Fruit fly (Drosophila melanogaster) whole organism, embryonic: Measurements from ENCODE around the gene sob.
A peak's percentile ranks its signal among the peaks of the same experiment; 100 is the strongest.

Experiments
- Adf1 ChIP-seq: fragments of 200-800 bp; sonication (Bioruptor generic); IDR thresholded peaks from 2 replicates; pipeline ENCODE4 v1.3.6; 2022; ENCODE audit warnings: missing biosample characterization, missing genetic modification characterization
- Atf3 ChIP-seq: fragments of 200-800 bp; sonication (Bioruptor generic); optimal IDR thresholded peaks from 3 replicates; lab custom pipeline; 2016; ENCODE audit warnings: missing biosample characterization, missing genetic modification characterization
- BEAF-32 ChIP-seq: fragments of 200-800 bp; sonication (Bioruptor generic); optimal IDR thresholded peaks from 3 replicates; lab custom pipeline; 2017; ENCODE audit warnings: missing biosample characterization, missing genetic modification characterization, mild to moderate bottlenecking, moderate library complexity, missing genetic modification reagents
- Bdp1 ChIP-seq: fragments of 200-800 bp; sonication (Bioruptor generic); optimal IDR thresholded peaks from 3 replicates; lab custom pipeline; 2016; ENCODE audit warnings: missing biosample characterization, missing genetic modification characterization
- C15 ChIP-seq: fragments of 200-800 bp; sonication (Bioruptor generic); IDR thresholded peaks from 3 replicates; pipeline ENCODE4 v1.3.6; 2022; ENCODE audit warnings: missing biosample characterization, missing genetic modification characterization
- CG10366 ChIP-seq: fragments of 200-800 bp; sonication (Bioruptor generic); IDR thresholded peaks from 2 replicates; pipeline ENCODE4 v1.3.6; 2022; ENCODE audit warnings: missing biosample characterization, missing genetic modification characterization
- CG10654 ChIP-seq: fragments of 200-800 bp; sonication (Bioruptor generic); optimal IDR thresholded peaks from 2 replicates; lab custom pipeline; 2016; ENCODE audit warnings: missing biosample characterization, missing genetic modification characterization
- CG12299 ChIP-seq: fragments of 200-800 bp; sonication (Bioruptor generic); optimal IDR thresholded peaks from 2 replicates; lab custom pipeline; 2018; ENCODE audit warnings: missing biosample characterization, mild to moderate bottlenecking, missing genetic modification characterization
- CG13287 ChIP-seq: fragments of 200-800 bp; sonication (Bioruptor generic); IDR thresholded peaks from 2 replicates; pipeline ENCODE4 v1.3.6; 2022; ENCODE audit warnings: missing biosample characterization, missing genetic modification characterization; ENCODE audit not compliant: partially characterized antibody
- CG14050 ChIP-seq: fragments of 200-800 bp; sonication (Bioruptor generic); IDR thresholded peaks from 3 replicates; pipeline ENCODE4 v1.3.6; 2022; ENCODE audit warnings: missing biosample characterization, missing genetic modification characterization
- CG14860 ChIP-seq: fragments of 200-800 bp; sonication (Bioruptor generic); IDR thresholded peaks from 3 replicates; pipeline ENCODE4 v1.3.6; 2022; ENCODE audit warnings: missing biosample characterization, missing genetic modification characterization; ENCODE audit not compliant: partially characterized antibody
- CG15514 ChIP-seq: fragments of 200-800 bp; sonication (Bioruptor generic); optimal IDR thresholded peaks from 3 replicates; lab custom pipeline; 2017; ENCODE audit warnings: missing biosample characterization, missing genetic modification characterization, mild to moderate bottlenecking, moderate library complexity, missing genetic modification reagents
- CG17186 ChIP-seq: fragments of 200-800 bp; sonication (Bioruptor generic); optimal IDR thresholded peaks from 3 replicates; lab custom pipeline; 2017; ENCODE audit warnings: missing biosample characterization, missing genetic modification reagents, missing genetic modification characterization
- CG17328 ChIP-seq: fragments of 200-800 bp; sonication (Bioruptor generic); IDR thresholded peaks from 2 replicates; pipeline ENCODE4 v1.3.6; 2022; ENCODE audit warnings: missing biosample characterization, missing genetic modification characterization
- CG17568 ChIP-seq: fragments of 200-800 bp; sonication (Bioruptor generic); optimal IDR thresholded peaks from 2 replicates; lab custom pipeline; 2018; ENCODE audit warnings: missing biosample characterization, mild to moderate bottlenecking, missing genetic modification characterization, moderate library complexity
- CG2678 ChIP-seq: fragments of 200-800 bp; sonication (Bioruptor generic); optimal IDR thresholded peaks from 3 replicates; lab custom pipeline; 2019; ENCODE audit warnings: missing biosample characterization, mild to moderate bottlenecking, missing genetic modification characterization, moderate library complexity
- CG3726 ChIP-seq: fragments of 200-800 bp; sonication (Bioruptor generic); IDR thresholded peaks from 3 replicates; pipeline ENCODE4, ENCODE4 v1.3.6; 2022; ENCODE audit warnings: missing biosample characterization, missing genetic modification characterization
- CG4282 ChIP-seq: fragments of 200-800 bp; sonication (Bioruptor generic); optimal IDR thresholded peaks from 2 replicates; lab custom pipeline; 2016; ENCODE audit warnings: missing biosample characterization, missing genetic modification characterization
- CG43689 ChIP-seq: fragments of 200-800 bp; sonication (Bioruptor generic); IDR thresholded peaks from 2 replicates; pipeline ENCODE4 v1.3.6; 2022; ENCODE audit warnings: missing biosample characterization, missing genetic modification characterization
- CG4424 ChIP-seq: fragments of 200-800 bp; sonication (Bioruptor generic); optimal IDR thresholded peaks from 3 replicates; lab custom pipeline; 2016; ENCODE audit warnings: missing biosample characterization, missing genetic modification characterization
- CG4617 ChIP-seq: fragments of 200-800 bp; sonication (Bioruptor generic); optimal IDR thresholded peaks from 3 replicates; lab custom pipeline; 2016; ENCODE audit warnings: missing biosample characterization, missing genetic modification characterization, borderline replicate concordance
- CG6272 ChIP-seq: fragments of 200-800 bp; sonication (Bioruptor generic); IDR thresholded peaks from 2 replicates; pipeline ENCODE4 v1.3.6; 2022; ENCODE audit warnings: missing biosample characterization, missing genetic modification characterization
- CG6791 ChIP-seq: fragments of 200-800 bp; sonication (Bioruptor generic); IDR thresholded peaks from 3 replicates; pipeline ENCODE4 v1.3.6; 2022; ENCODE audit warnings: missing biosample characterization, missing genetic modification characterization; ENCODE audit not compliant: partially characterized antibody
- CG7786 ChIP-seq: fragments of 200-800 bp; sonication (Bioruptor generic); optimal IDR thresholded peaks from 2 replicates; lab custom pipeline; 2016; ENCODE audit warnings: missing biosample characterization, missing genetic modification characterization
- CG7963 ChIP-seq: fragments of 200-800 bp; sonication (Bioruptor generic); IDR thresholded peaks from 3 replicates; pipeline ENCODE4 v1.3.6; 2022; ENCODE audit warnings: missing biosample characterization, missing genetic modification characterization; ENCODE audit not compliant: partially characterized antibody
- CG8765 ChIP-seq: fragments of 200-800 bp; sonication (Bioruptor generic); IDR thresholded peaks from 2 replicates; pipeline ENCODE4 v1.3.6; 2022; ENCODE audit warnings: missing biosample characterization, missing genetic modification characterization
- D ChIP-seq, 2 experiments: fragments of 200-800 bp in 1 of 2; fragments of >200 bp in 1 of 2; sonication (Bioruptor generic) in 1 of 2; optimal IDR thresholded peaks; 2 replicates in 1 of 2; 3 replicates in 1 of 2; lab custom pipeline; 2017; ENCODE audit warnings: mild to moderate bottlenecking in 1 of 2, missing biosample characterization in 1 of 2, missing genetic modification characterization in 1 of 2, missing genetic modification reagents in 1 of 2
- Drgx ChIP-seq: fragments of 200-800 bp; sonication (Bioruptor generic); IDR thresholded peaks from 2 replicates; pipeline ENCODE4 v1.3.6; 2022; ENCODE audit warnings: missing biosample characterization, missing genetic modification characterization
- HLH54F ChIP-seq: fragments of 200-800 bp; sonication (Bioruptor generic); optimal IDR thresholded peaks from 3 replicates; lab custom pipeline; 2016; ENCODE audit warnings: missing biosample characterization, missing genetic modification characterization
- Hey ChIP-seq: fragments of 200-800 bp; sonication (Bioruptor generic); optimal IDR thresholded peaks from 3 replicates; lab custom pipeline; 2018; ENCODE audit warnings: missing biosample characterization, mild to moderate bottlenecking, missing genetic modification characterization
- Med ChIP-seq: fragments of 200-800 bp; sonication (Bioruptor generic); peaks from one replicate; lab custom pipeline; 2016; ENCODE audit warnings: missing biosample characterization, missing genetic modification characterization, mild to moderate bottlenecking, inconsistent platforms, moderate library complexity
- Mrtf ChIP-seq: fragments of 200-800 bp; sonication (Bioruptor generic); IDR thresholded peaks from 3 replicates; pipeline ENCODE4 v1.3.6; 2022; ENCODE audit warnings: missing biosample characterization, missing genetic modification characterization
- NC2α ChIP-seq: fragments of 200-800 bp; sonication (Bioruptor generic); optimal IDR thresholded peaks from 2 replicates; lab custom pipeline; 2016; ENCODE audit warnings: missing biosample characterization, missing genetic modification characterization
- Ptx1 ChIP-seq: fragments of 200-800 bp; sonication (Bioruptor generic); IDR thresholded peaks from 2 replicates; pipeline ENCODE4 v1.3.6; 2022; ENCODE audit warnings: missing biosample characterization, missing genetic modification characterization
- Spps ChIP-seq: fragments of 200-800 bp; sonication (Bioruptor generic); optimal IDR thresholded peaks from 2 replicates; lab custom pipeline; 2018; ENCODE audit warnings: missing biosample characterization, mild to moderate bottlenecking, missing genetic modification characterization
- TFAM ChIP-seq: fragments of 200-800 bp; sonication (Bioruptor generic); optimal IDR thresholded peaks from 2 replicates; lab custom pipeline; 2017; ENCODE audit warnings: missing biosample characterization, missing genetic modification characterization, inconsistent platforms
- Taf1 ChIP-seq: fragments of 200-800 bp; sonication (Bioruptor generic); IDR thresholded peaks from 2 replicates; pipeline ENCODE4 v1.3.6; 2022; ENCODE audit warnings: missing biosample characterization, missing genetic modification characterization
- Usf ChIP-seq: fragments of 200-800 bp; sonication (Bioruptor generic); optimal IDR thresholded peaks from 2 replicates; lab custom pipeline; 2017; ENCODE audit warnings: missing genotype, missing biosample characterization, missing genetic modification characterization
- ap ChIP-seq: fragments of 200-800 bp; sonication (Bioruptor generic); IDR thresholded peaks from 2 replicates; pipeline ENCODE4 v1.3.6; 2022; ENCODE audit warnings: missing biosample characterization, missing genetic modification characterization
- bab2 ChIP-seq: fragments of 200-800 bp; sonication (Bioruptor generic); optimal IDR thresholded peaks from 2 replicates; lab custom pipeline; 2016; ENCODE audit warnings: missing biosample characterization, missing genetic modification characterization
- da ChIP-seq: fragments of 200-800 bp; sonication (Bioruptor generic); optimal IDR thresholded peaks from 2 replicates; lab custom pipeline; 2016; ENCODE audit warnings: missing biosample characterization, missing genetic modification characterization
- disco-r ChIP-seq: fragments of 200-800 bp; sonication (Bioruptor generic); optimal IDR thresholded peaks from 2 replicates; lab custom pipeline; 2016; ENCODE audit warnings: missing biosample characterization, missing genetic modification characterization
- fu2 ChIP-seq: fragments of 200-800 bp; sonication (Bioruptor generic); optimal IDR thresholded peaks from 2 replicates; lab custom pipeline; 2016; ENCODE audit warnings: missing biosample characterization, missing genetic modification characterization
- org-1 ChIP-seq: fragments of 200-800 bp; sonication (Bioruptor generic); optimal IDR thresholded peaks from 2 replicates; lab custom pipeline; 2017; ENCODE audit warnings: missing biosample characterization, missing genetic modification characterization
- peb ChIP-seq: fragments of 200-800 bp; sonication (Bioruptor generic); IDR thresholded peaks from 2 replicates; pipeline ENCODE4 v1.3.6; 2022; ENCODE audit warnings: missing biosample characterization, missing genetic modification characterization
- pros ChIP-seq: fragments of 200-800 bp; sonication (Bioruptor generic); optimal IDR thresholded peaks from 3 replicates; lab custom pipeline; 2019; ENCODE audit warnings: missing biosample characterization, mild to moderate bottlenecking, missing genetic modification characterization, moderate library complexity
- sima ChIP-seq: fragments of 200-800 bp; sonication (Bioruptor generic); optimal IDR thresholded peaks from 2 replicates; lab custom pipeline; 2016; ENCODE audit warnings: missing biosample characterization, missing genetic modification characterization
- sqz ChIP-seq: fragments of 200-800 bp; sonication (Bioruptor generic); optimal IDR thresholded peaks from 3 replicates; lab custom pipeline; 2018; ENCODE audit warnings: missing biosample characterization, mild to moderate bottlenecking, missing genetic modification characterization
- tin ChIP-seq: fragments of 200-800 bp; sonication (Bioruptor generic); optimal IDR thresholded peaks from 3 replicates; lab custom pipeline; 2016; ENCODE audit warnings: missing biosample characterization, missing genetic modification characterization
- tna ChIP-seq: fragments of 200-800 bp; sonication (Bioruptor generic); IDR thresholded peaks from 2 replicates; pipeline ENCODE4 v1.3.6; 2022; ENCODE audit warnings: missing biosample characterization, missing genetic modification characterization; ENCODE audit not compliant: partially characterized antibody
- twi ChIP-seq: fragments of 200-800 bp; optimal IDR thresholded peaks from 2 replicates; lab custom pipeline; 2019; ENCODE audit warnings: missing biosample characterization, mild to moderate bottlenecking, missing genetic modification characterization, moderate library complexity

The sob gene

dm6 chr2L:3598485-3598884 is 17.9 kb upstream of the sob start (continued):
- TF ChIP-seq CG8765 (GFP tag; lab: Robert Waterston, UW) (no peak; the same call in 1 of the 2 replicates), CG14050 (GFP tag; lab: Robert Waterston, UW) (0 out of 3 replicates have a peak, but pooled peaks have one; percentile 10), CG13287 (GFP tag; lab: Robert Waterston, UW) (no peak), tna (GFP tag; lab: Robert Waterston, UW) (no peak), CG17568 (GFP tag; lab: Kevin White, UChicago) (no peak), twi (tag; lab: Kevin White, UChicago) (no peak), CG14860 (GFP tag; lab: Robert Waterston, UW) (no peak), Mrtf (GFP tag; lab: Robert Waterston, UW) (no peak; the same call in 2 of the 3 replicates), CG17186 (GFP tag; lab: Kevin White, UChicago) (no peak), CG6791 (no peak), CG43689 (GFP tag; lab: Robert Waterston, UW) (no peak), CG7963 (no peak), fu2 (GFP tag; lab: Kevin White, UChicago) (no peak), Hey (tag; lab: Kevin White, UChicago) (no peak), da (GFP tag; lab: Kevin White, UChicago) (no peak), org-1 (GFP tag; lab: Kevin White, UChicago) (peak; percentile 19), CG4282 (no peak), sqz (GFP tag; lab: Kevin White, UChicago) (no peak), CG10654 (GFP tag; lab: Kevin White, UChicago) (peak; percentile 5), Adf1 (GFP tag; lab: Robert Waterston, UW) (no peak), C15 (GFP tag; lab: Robert Waterston, UW) (no peak), CG15514 (GFP tag; lab: Kevin White, UChicago) (no peak), disco-r (GFP tag; lab: Kevin White, UChicago) (no peak), bab2 (GFP tag; lab: Kevin White, UChicago) (no peak), ap (GFP tag; lab: Robert Waterston, UW) (peak; percentile 46; the same call in 1 of the 2 replicates), Bdp1 (GFP tag; lab: Kevin White, UChicago) (no peak), Taf1 (GFP tag; lab: Robert Waterston, UW) (no peak), Atf3 (GFP tag; lab: Kevin White, UChicago) (peak; percentile 27), CG4424 (GFP tag; lab: Kevin White, UChicago) (peak; percentile 64), peb (GFP tag; lab: Robert Waterston, UW) (0 out of 2 replicates have a peak, but pooled peaks have one; percentile 44), HLH54F (GFP tag; lab: Kevin White, UChicago) (no peak), Usf (GFP tag; lab: Kevin White, UChicago) (no peak), Drgx (GFP tag; lab: Robert Waterston, UW) (0 out of 2 replicates have a peak, but pooled peaks have one; percentile 24), D (optimal IDR thresholded peaks at IDR 0.05; lab: Kevin White, UChicago) (no peak), D (GFP tag; optimal IDR thresholded peaks at IDR 0.05; lab: Kevin White, UChicago) (peak; percentile 38), CG12299 (tag; lab: Kevin White, UChicago) (no peak), sima (GFP tag; lab: Kevin White, UChicago) (no peak), CG7786 (peak; percentile 27), CG2678 (peak; percentile 41), CG10366 (GFP tag; lab: Robert Waterston, UW) (peak; percentile 39), TFAM (GFP tag; lab: Kevin White, UChicago) (no peak), BEAF-32 (GFP tag; lab: Kevin White, UChicago) (no peak), Med (GFP tag; lab: Kevin White, UChicago) (peak; percentile 82), CG6272 (GFP tag; lab: Robert Waterston, UW) (no peak), Ptx1 (peak; percentile 55; the same call in 1 of the 2 replicates), CG17328 (peak; percentile 68), CG3726 (GFP tag; lab: Robert Waterston, UW) (0 out of 3 replicates have a peak, but pooled peaks have one; percentile 42), CG4617 (GFP tag; lab: Kevin White, UChicago) (no peak), NC2α (GFP tag; lab: Kevin White, UChicago) (no peak), pros (GFP tag; lab: Kevin White, UChicago) (no peak), Spps (tag; lab: Kevin White, UChicago) (peak; percentile 44), tin (GFP tag; lab: Kevin White, UChicago) (peak; percentile 58)
